Fruit fly (Drosophila melanogaster) whole organism, embryonic: ENCODE results near the gene CG10863.
A peak's percentile ranks its signal among the peaks of the same experiment; 100 is the strongest.

Source experiments
- Awh ChIP-seq: fragments of 200-800 bp; sonication (Bioruptor generic); IDR thresholded peaks from 2 replicates; pipeline ENCODE4, ENCODE4 v1.3.6; 2022; ENCODE audit warnings: missing biosample characterization, missing genetic modification characterization
- CG11093 ChIP-seq: fragments of 200-800 bp; sonication (Bioruptor generic); IDR thresholded peaks from 3 replicates; pipeline ENCODE4 v1.3.6; 2022; ENCODE audit warnings: missing biosample characterization, missing genetic modification characterization
- CG12071 ChIP-seq: fragments of 200-800 bp; sonication (Bioruptor generic); optimal IDR thresholded peaks from 3 replicates; lab custom pipeline; 2018; ENCODE audit warnings: missing biosample characterization, mild to moderate bottlenecking, missing genetic modification characterization
- CG12659 ChIP-seq: fragments of 200-800 bp; sonication (Bioruptor generic); optimal IDR thresholded peaks from 3 replicates; lab custom pipeline; 2017; ENCODE audit warnings: mild to moderate bottlenecking, missing biosample characterization, missing genetic modification reagents, missing genetic modification characterization
- CG13296 ChIP-seq: fragments of 200-800 bp; sonication (Bioruptor generic); optimal IDR thresholded peaks from 3 replicates; lab custom pipeline; 2018; ENCODE audit warnings: missing biosample characterization, mild to moderate bottlenecking, missing genetic modification characterization
- CG13894 ChIP-seq: fragments of 200-800 bp; sonication (Bioruptor generic); optimal IDR thresholded peaks from 3 replicates; lab custom pipeline; 2018; ENCODE audit warnings: missing biosample characterization, mild to moderate bottlenecking, missing genetic modification characterization, moderate library complexity
- CG14441 ChIP-seq: fragments of 200-800 bp; sonication (Bioruptor generic); IDR thresholded peaks from 2 replicates; pipeline ENCODE4 v1.3.6; 2022; ENCODE audit warnings: missing biosample characterization, missing genetic modification characterization
- CG15696 ChIP-seq: fragments of 200-800 bp; sonication (Bioruptor generic); optimal IDR thresholded peaks from 2 replicates; lab custom pipeline; 2019; ENCODE audit warnings: missing biosample characterization, mild to moderate bottlenecking, missing genetic modification characterization, moderate library complexity
- CG17186 ChIP-seq: fragments of 200-800 bp; sonication (Bioruptor generic); optimal IDR thresholded peaks from 3 replicates; lab custom pipeline; 2017; ENCODE audit warnings: missing biosample characterization, missing genetic modification reagents, missing genetic modification characterization
- CG2129 ChIP-seq: fragments of 200-800 bp; sonication (Bioruptor generic); IDR thresholded peaks from 2 replicates; pipeline ENCODE4 v1.3.6; 2022; ENCODE audit warnings: missing biosample characterization, missing genetic modification characterization; ENCODE audit not compliant: partially characterized antibody
- CG2199 ChIP-seq: fragments of 200-800 bp; sonication (Bioruptor generic); IDR thresholded peaks from 3 replicates; pipeline ENCODE4 v1.3.6; 2022; ENCODE audit warnings: missing biosample characterization, missing genetic modification characterization
- CG30403 ChIP-seq: fragments of 200-800 bp; sonication (Bioruptor generic); optimal IDR thresholded peaks from 3 replicates; lab custom pipeline; 2016; ENCODE audit warnings: missing biosample characterization, missing genetic modification characterization
- CG32532 ChIP-seq: fragments of 200-800 bp; sonication (Bioruptor generic); IDR thresholded peaks from 2 replicates; pipeline ENCODE4 v1.3.6; 2022; ENCODE audit warnings: missing biosample characterization, missing genetic modification characterization
- CG3281 ChIP-seq: fragments of 200-800 bp; sonication (Bioruptor generic); optimal IDR thresholded peaks from 3 replicates; lab custom pipeline; 2017; ENCODE audit warnings: missing biosample characterization, mild to moderate bottlenecking, missing genetic modification characterization
- CG3726 ChIP-seq: fragments of 200-800 bp; sonication (Bioruptor generic); IDR thresholded peaks from 3 replicates; pipeline ENCODE4, ENCODE4 v1.3.6; 2022; ENCODE audit warnings: missing biosample characterization, missing genetic modification characterization
- CG3838 ChIP-seq: fragments of 200-800 bp; sonication (Bioruptor generic); optimal IDR thresholded peaks from 3 replicates; lab custom pipeline; 2016; ENCODE audit warnings: missing biosample characterization, missing genetic modification characterization
- CG42726 ChIP-seq: fragments of 200-800 bp; sonication (Bioruptor generic); IDR thresholded peaks from 2 replicates; pipeline ENCODE4 v1.3.6; 2022; ENCODE audit warnings: missing biosample characterization, missing genetic modification characterization; ENCODE audit not compliant: partially characterized antibody
- CG7963 ChIP-seq: fragments of 200-800 bp; sonication (Bioruptor generic); IDR thresholded peaks from 3 replicates; pipeline ENCODE4 v1.3.6; 2022; ENCODE audit warnings: missing biosample characterization, missing genetic modification characterization; ENCODE audit not compliant: partially characterized antibody
- CG8359 ChIP-seq: fragments of 200-800 bp; sonication (Bioruptor generic); optimal IDR thresholded peaks from 2 replicates; lab custom pipeline; 2017; ENCODE audit warnings: missing biosample characterization, mild to moderate bottlenecking, missing genetic modification characterization, borderline replicate concordance
- CG8765 ChIP-seq: fragments of 200-800 bp; sonication (Bioruptor generic); IDR thresholded peaks from 2 replicates; pipeline ENCODE4 v1.3.6; 2022; ENCODE audit warnings: missing biosample characterization, missing genetic modification characterization
- CG8924 ChIP-seq: fragments of 200-800 bp; optimal IDR thresholded peaks from 3 replicates; lab custom pipeline; 2019; ENCODE audit warnings: missing biosample characterization, mild to moderate bottlenecking, missing genetic modification characterization, moderate library complexity
- CG9797 ChIP-seq: fragments of 200-800 bp; sonication (Bioruptor generic); optimal IDR thresholded peaks from 3 replicates; lab custom pipeline; 2018; ENCODE audit warnings: missing biosample characterization, mild to moderate bottlenecking, missing genetic modification characterization
- CHES-1-like ChIP-seq: fragments of 200-800 bp; sonication (Bioruptor generic); optimal IDR thresholded peaks from 2 replicates; lab custom pipeline; 2016; ENCODE audit warnings: missing biosample characterization, missing genetic modification characterization
- Ets97D ChIP-seq: fragments of 200-800 bp; sonication (Bioruptor generic); optimal IDR thresholded peaks from 3 replicates; lab custom pipeline; 2016; ENCODE audit warnings: missing biosample characterization, missing genetic modification characterization
- Fer1 ChIP-seq: fragments of 200-800 bp; sonication (Bioruptor generic); optimal IDR thresholded peaks from 2 replicates; lab custom pipeline; 2017; ENCODE audit warnings: missing biosample characterization, mild to moderate bottlenecking, missing genetic modification characterization
- Gsc ChIP-seq: fragments of 200-800 bp; sonication (Bioruptor generic); IDR thresholded peaks from 2 replicates; pipeline ENCODE4 v1.3.6; 2022; ENCODE audit warnings: missing biosample characterization, missing genetic modification characterization
- Hr39 ChIP-seq: fragments of >200 bp; optimal IDR thresholded peaks from 2 replicates; lab custom pipeline; 2017
- MBD-R2 ChIP-seq: fragments of 200-800 bp; sonication (Bioruptor generic); IDR thresholded peaks from 2 replicates; pipeline ENCODE4 v1.3.6; 2022; ENCODE audit warnings: missing biosample characterization, missing genetic modification characterization
- Med ChIP-seq: fragments of 200-800 bp; sonication (Bioruptor generic); peaks from one replicate; lab custom pipeline; 2016; ENCODE audit warnings: missing biosample characterization, missing genetic modification characterization, mild to moderate bottlenecking, inconsistent platforms, moderate library complexity
- Pdp1 ChIP-seq, 2 experiments: fragments of 200-800 bp; sonication (Bioruptor generic); optimal IDR thresholded peaks; 3 replicates each; lab custom pipeline; 2016; ENCODE audit warnings: missing biosample characterization in 2 of 2, missing genetic modification characterization in 2 of 2, mild to moderate bottlenecking in 1 of 2, moderate library complexity in 1 of 2
- ac ChIP-seq: fragments of 200-800 bp; sonication (Bioruptor generic); optimal IDR thresholded peaks from 3 replicates; lab custom pipeline; 2017; ENCODE audit warnings: missing biosample characterization, mild to moderate bottlenecking, missing genetic modification characterization
- bbx ChIP-seq: fragments of 200-800 bp; sonication (Bioruptor generic); IDR thresholded peaks from 2 replicates; pipeline ENCODE4 v1.3.6; 2022; ENCODE audit warnings: missing biosample characterization, missing genetic modification characterization; ENCODE audit not compliant: partially characterized antibody
- btn ChIP-seq: fragments of 200-800 bp; sonication (Bioruptor generic); optimal IDR thresholded peaks from 2 replicates; lab custom pipeline; 2016; ENCODE audit warnings: missing biosample characterization, missing genetic modification characterization
- chinmo ChIP-seq: fragments of 200-800 bp; sonication (Bioruptor generic); IDR thresholded peaks from 4 replicates; pipeline ENCODE4 v1.3.6; 2022; ENCODE audit warnings: missing biosample characterization, missing genetic modification characterization; ENCODE audit not compliant: partially characterized antibody
- chn ChIP-seq: fragments of 200-800 bp; sonication (Bioruptor generic); optimal IDR thresholded peaks from 2 replicates; lab custom pipeline; 2016; ENCODE audit warnings: missing biosample characterization, missing genetic modification characterization
- fd96Cb ChIP-seq: fragments of 200-800 bp; sonication (Bioruptor generic); optimal IDR thresholded peaks from 2 replicates; lab custom pipeline; 2018; ENCODE audit warnings: missing biosample characterization, mild to moderate bottlenecking, missing genetic modification characterization, moderate library complexity
- her ChIP-seq: fragments of 200-800 bp; sonication (Bioruptor generic); optimal IDR thresholded peaks from 2 replicates; lab custom pipeline; 2016; ENCODE audit warnings: missing biosample characterization, missing genetic modification characterization
- phol ChIP-seq: fragments of 200-800 bp; sonication (Bioruptor generic); optimal IDR thresholded peaks from 3 replicates; lab custom pipeline; 2018; ENCODE audit warnings: missing biosample characterization, mild to moderate bottlenecking, missing genetic modification characterization, moderate library complexity
- schlank ChIP-seq: fragments of 200-800 bp; sonication (Bioruptor generic); optimal IDR thresholded peaks from 2 replicates; lab custom pipeline; 2018; ENCODE audit warnings: missing biosample characterization, mild to moderate bottlenecking, missing genetic modification characterization
- stwl ChIP-seq: fragments of 200-800 bp; sonication (Bioruptor generic); optimal IDR thresholded peaks from 3 replicates; lab custom pipeline; 2018; ENCODE audit warnings: missing biosample characterization, mild to moderate bottlenecking, missing genetic modification characterization, moderate library complexity
- tna ChIP-seq: fragments of 200-800 bp; sonication (Bioruptor generic); IDR thresholded peaks from 2 replicates; pipeline ENCODE4 v1.3.6; 2022; ENCODE audit warnings: missing biosample characterization, missing genetic modification characterization; ENCODE audit not compliant: partially characterized antibody
- tup ChIP-seq: fragments of 200-800 bp; sonication (Bioruptor generic); optimal IDR thresholded peaks from 2 replicates; lab custom pipeline; 2016; ENCODE audit warnings: missing biosample characterization, mild to moderate bottlenecking, missing genetic modification characterization, moderate library complexity
- unpg ChIP-seq: fragments of 200-800 bp; sonication (Bioruptor generic); optimal IDR thresholded peaks from 3 replicates; lab custom pipeline; 2018; ENCODE audit warnings: missing biosample characterization, mild to moderate bottlenecking, missing genetic modification characterization, moderate library complexity
- vnd ChIP-seq: fragments of 200-800 bp; sonication (Bioruptor generic); IDR thresholded peaks from 3 replicates; pipeline ENCODE4 v1.3.6; 2022; ENCODE audit warnings: missing biosample characterization, missing genetic modification characterization; ENCODE audit not compliant: partially characterized antibody
- wdn ChIP-seq: fragments of 200-800 bp; sonication (Bioruptor generic); IDR thresholded peaks from 2 replicates; pipeline ENCODE4 v1.3.6; 2022; ENCODE audit warnings: missing biosample characterization, missing genetic modification characterization
- zen2 ChIP-seq: fragments of 200-800 bp; sonication (Bioruptor generic); IDR thresholded peaks from 3 replicates; pipeline ENCODE4 v1.3.6; 2022; ENCODE audit warnings: missing biosample characterization, missing genetic modification characterization; ENCODE audit not compliant: partially characterized antibody

Gene CG10863

DNA sequence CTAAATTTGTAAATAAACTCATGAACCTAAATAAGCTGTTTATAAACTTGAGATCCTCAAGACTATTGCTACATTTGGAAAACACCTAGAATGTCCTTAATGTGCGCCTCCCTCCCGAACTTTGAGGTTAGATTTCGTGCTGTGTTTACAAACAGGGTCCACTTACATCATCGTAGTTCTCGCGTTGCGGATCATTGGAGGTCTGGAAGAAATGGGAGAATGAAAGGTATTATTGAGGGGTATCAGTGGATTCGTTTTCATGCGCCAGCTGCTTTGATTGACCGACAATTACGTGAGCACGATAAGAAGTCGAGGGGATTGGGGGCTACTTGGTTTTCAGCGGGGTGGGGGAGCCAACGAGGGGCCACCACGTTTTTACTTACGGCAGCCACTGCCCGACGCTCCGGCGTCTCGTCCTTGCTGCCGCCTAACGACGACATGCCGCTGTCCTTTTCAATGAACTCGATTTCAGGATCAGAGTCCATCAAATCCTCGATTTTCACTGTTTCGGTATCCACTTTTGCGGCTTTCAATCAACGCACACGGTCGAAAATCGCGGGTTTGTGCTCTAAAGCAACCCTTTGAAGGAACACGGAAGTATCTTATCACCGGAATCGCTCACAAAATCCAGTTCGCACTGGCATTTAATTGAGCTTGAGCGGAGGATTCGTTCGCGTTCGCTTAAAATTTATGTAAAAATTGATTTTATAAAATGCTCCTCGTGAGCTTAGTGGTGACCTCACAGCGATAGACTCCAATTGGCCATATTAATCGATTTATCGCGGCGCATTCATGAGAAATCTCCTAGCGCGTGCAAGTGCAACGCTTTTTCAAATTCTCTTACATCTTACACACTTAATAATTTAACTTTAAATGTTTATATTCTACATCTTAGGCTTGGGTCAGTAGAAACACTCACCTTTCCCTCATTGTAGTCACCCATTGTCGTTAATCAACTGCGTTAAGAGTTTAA lies 33.1 kb downstream of the CG10863 start (continued):
- TF ChIP-seq CG2129 (GFP tag; lab: Robert Waterston, UW) (0 out of 2 replicates have a peak, but pooled peaks have one; percentile 27), btn (GFP tag; lab: Kevin White, UChicago) (no peak), phol (peak; percentile 20), stwl (peak; percentile 72), CG42726 (GFP tag; lab: Robert Waterston, UW) (peak; percentile 73)

DNA sequence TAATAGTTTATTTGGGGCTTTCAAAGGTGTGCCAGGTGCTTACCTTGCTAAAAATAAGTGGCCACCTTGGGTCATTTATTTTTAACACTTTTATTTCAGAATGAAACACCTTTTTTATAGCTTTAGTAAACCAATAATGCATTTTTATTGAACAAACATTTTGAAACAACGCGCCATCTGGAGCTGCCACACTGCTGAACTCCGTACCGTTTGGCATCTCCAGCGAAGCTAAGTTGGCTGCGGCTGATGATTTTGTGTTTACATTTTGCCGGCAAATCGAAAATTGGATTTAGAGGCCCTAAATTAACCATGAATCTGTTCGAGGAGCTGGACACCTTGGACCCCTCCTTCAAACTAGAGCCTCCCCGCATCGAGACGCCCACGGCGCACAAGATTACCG lies 37.2 kb downstream of the CG10863 start, which contains the start of gene ida:
Gene ida, plus strand, starts transcription at position 234 of the 400 bp plus-strand sequence.
- TF ChIP-seq CG8924 (tag; lab: Kevin White, UChicago) (no peak), CHES-1-like (GFP tag; lab: Kevin White, UChicago) (peak; percentile 33), chn (GFP tag; lab: Kevin White, UChicago) (no peak), CG8359 (GFP tag; lab: Kevin White, UChicago) (no peak), CG13296 (GFP tag; lab: Kevin White, UChicago) (peak; percentile 1), schlank (no peak), CG9797 (GFP tag; lab: Kevin White, UChicago) (peak; percentile 40), Pdp1 (GFP tag; optimal IDR thresholded peaks at IDR 0.05; lab: Kevin White, UChicago) (peak in 1 of 2 experiments; percentile 6), Hr39 (lab: Kevin White, UChicago) (no peak), bbx (GFP tag; lab: Robert Waterston, UW) (no peak; the same call in 1 of the 2 replicates), zen2 (GFP tag; lab: Robert Waterston, UW) (no peak), CG15696 (no peak), CG12071 (no peak), tna (peak; percentile 23; the same call in 1 of the 2 replicates), unpg (GFP tag; lab: Kevin White, UChicago) (no peak), ac (GFP tag; lab: Kevin White, UChicago) (no peak), tup (GFP tag; lab: Kevin White, UChicago) (no peak), Ets97D (GFP tag; lab: Kevin White, UChicago) (peak; percentile 84), CG11093 (GFP tag; lab: Robert Waterston, UW) (no peak), Fer1 (GFP tag; lab: Kevin White, UChicago) (peak; percentile 49), CG7963 (GFP tag; lab: Robert Waterston, UW) (no peak), CG8765 (GFP tag; lab: Robert Waterston, UW) (no peak), her (GFP tag; lab: Kevin White, UChicago) (peak; percentile 41), CG14441 (GFP tag; lab: Robert Waterston, UW) (peak; percentile 34; the same call in 1 of the 2 replicates), CG12659 (GFP tag; lab: Kevin White, UChicago) (peak; percentile 44), CG30403 (GFP tag; lab: Kevin White, UChicago) (no peak), wdn (GFP tag; lab: Robert Waterston, UW) (no peak), CG32532 (GFP tag; lab: Robert Waterston, UW) (no peak), CG2199 (GFP tag; lab: Robert Waterston, UW) (no peak), Gsc (GFP tag; lab: Robert Waterston, UW) (no peak), MBD-R2 (peak; percentile 91), Med (peak; percentile 84), chinmo (GFP tag; lab: Robert Waterston, UW) (0 out of 4 replicates have a peak, but pooled peaks have one; percentile 59), CG13894 (tag; lab: Kevin White, UChicago) (no peak), Awh (no peak), CG3838 (GFP tag; lab: Kevin White, UChicago) (no peak), CG3726 (GFP tag; lab: Robert Waterston, UW) (no peak), fd96Cb (tag; lab: Kevin White, UChicago) (no peak), vnd (GFP tag; lab: Robert Waterston, UW) (no peak), CG17186 (GFP tag; lab: Kevin White, UChicago) (peak; percentile 26), CG3281 (GFP tag; lab: Kevin White, UChicago) (no peak)
